Fruit fly (Drosophila melanogaster) whole organism, prepupa: Measurements from ENCODE around the gene Oscillin.

ENCODE experiments used
- Blimp-1 ChIP-seq: fragments of 200-800 bp; sonication (Bioruptor generic); optimal IDR thresholded peaks from 3 replicates; lab custom pipeline; 2017; ENCODE audit warnings: missing biosample characterization, missing genetic modification characterization, mild to moderate bottlenecking, moderate library complexity, missing genetic modification reagents
- CG10631 ChIP-seq: fragments of 200-800 bp; sonication (Bioruptor generic); optimal IDR thresholded peaks from 2 replicates; lab custom pipeline; 2016; ENCODE audit warnings: missing biosample characterization, missing genetic modification characterization
- CG11294 ChIP-seq: fragments of 200-800 bp; sonication (Bioruptor generic); IDR thresholded peaks from 2 replicates; pipeline ENCODE4 v1.3.6; 2022; ENCODE audit warnings: missing biosample characterization, missing genetic modification characterization
- CG11762 ChIP-seq: fragments of 200-800 bp; sonication (Bioruptor generic); optimal IDR thresholded peaks from 3 replicates; lab custom pipeline; 2016; ENCODE audit warnings: missing biosample characterization, missing genetic modification characterization; ENCODE audit not compliant: insufficient read depth
- CG1621 ChIP-seq: fragments of 200-800 bp; sonication (Bioruptor generic); optimal IDR thresholded peaks from 3 replicates; lab custom pipeline; 2018; ENCODE audit warnings: missing biosample characterization, mild to moderate bottlenecking, missing genetic modification characterization
- CG16779 ChIP-seq: fragments of 200-800 bp; sonication (Bioruptor generic); optimal IDR thresholded peaks from 3 replicates; lab custom pipeline; 2017; ENCODE audit warnings: missing biosample characterization, mild to moderate bottlenecking, missing genetic modification characterization
- CG34406 ChIP-seq: fragments of 200-800 bp; sonication (Bioruptor generic); optimal IDR thresholded peaks from 3 replicates; lab custom pipeline; 2016; ENCODE audit warnings: missing biosample characterization, missing genetic modification characterization
- CG3919 ChIP-seq: fragments of 200-800 bp; sonication (Bioruptor generic); optimal IDR thresholded peaks from 3 replicates; lab custom pipeline; 2016; ENCODE audit warnings: missing biosample characterization, missing genetic modification characterization
- CG4318 ChIP-seq: fragments of 200-800 bp; sonication (Bioruptor generic); optimal IDR thresholded peaks from 3 replicates; lab custom pipeline; 2017; ENCODE audit warnings: missing biosample characterization, mild to moderate bottlenecking, missing genetic modification characterization
- CG6163 ChIP-seq: fragments of 200-800 bp; sonication (Bioruptor generic); IDR thresholded peaks from 3 replicates; pipeline ENCODE4 v1.3.6; 2022; ENCODE audit warnings: missing biosample characterization, missing genetic modification characterization
- CG6854 ChIP-seq: fragments of 200-800 bp; sonication (Bioruptor generic); optimal IDR thresholded peaks from 2 replicates; lab custom pipeline; 2017; ENCODE audit warnings: missing biosample characterization, mild to moderate bottlenecking, missing genetic modification characterization
- CG8119 ChIP-seq: fragments of 200-800 bp; sonication (Bioruptor generic); IDR thresholded peaks from 3 replicates; pipeline ENCODE4 v1.3.6; 2022; ENCODE audit warnings: missing biosample characterization, missing genetic modification characterization
- CG8319 ChIP-seq: fragments of 200-800 bp; sonication (Bioruptor generic); optimal IDR thresholded peaks from 3 replicates; lab custom pipeline; 2016; ENCODE audit warnings: missing biosample characterization, missing genetic modification characterization
- CG9139 ChIP-seq: fragments of 200-800 bp; sonication (Bioruptor generic); optimal IDR thresholded peaks from 3 replicates; lab custom pipeline; 2017; ENCODE audit warnings: missing biosample characterization, mild to moderate bottlenecking, missing genetic modification characterization
- Eip75B ChIP-seq: fragments of 200-800 bp; sonication (Bioruptor generic); optimal IDR thresholded peaks from 3 replicates; lab custom pipeline; 2016; ENCODE audit warnings: missing biosample characterization, missing genetic modification characterization
- Eip78C ChIP-seq: fragments of 200-800 bp; sonication (Bioruptor generic); peaks from one replicate; lab custom pipeline; 2016; ENCODE audit warnings: missing biosample characterization, missing genetic modification characterization
- Eip93F ChIP-seq: fragments of 200-800 bp; sonication (Bioruptor generic); optimal IDR thresholded peaks from 2 replicates; lab custom pipeline; 2016; ENCODE audit warnings: missing biosample characterization, mild to moderate bottlenecking, missing genetic modification characterization
- Ets96B ChIP-seq: fragments of 200-800 bp; optimal IDR thresholded peaks from 2 replicates; lab custom pipeline; 2019; ENCODE audit warnings: missing biosample characterization, mild to moderate bottlenecking, missing genetic modification characterization, moderate library complexity
- Gug ChIP-seq: fragments of 200-800 bp; sonication (Bioruptor generic); IDR thresholded peaks from 2 replicates; pipeline ENCODE4 v1.3.6; 2022; ENCODE audit warnings: missing biosample characterization, missing genetic modification characterization
- Hr38 ChIP-seq: sonication (Bioruptor generic); optimal IDR thresholded peaks from 2 replicates; lab custom pipeline; 2016; ENCODE audit warnings: missing biosample characterization, missing genetic modification characterization
- Hr39 ChIP-seq: fragments of 200-800 bp; sonication (Bioruptor generic); optimal IDR thresholded peaks from 2 replicates; lab custom pipeline; 2016; ENCODE audit warnings: missing biosample characterization, missing genetic modification characterization
- Lpt ChIP-seq: fragments of 200-800 bp; sonication (Bioruptor generic); optimal IDR thresholded peaks from 3 replicates; lab custom pipeline; 2016; ENCODE audit warnings: missing biosample characterization, missing genetic modification characterization
- Met ChIP-seq: fragments of 200-800 bp; sonication (Bioruptor generic); optimal IDR thresholded peaks from 3 replicates; lab custom pipeline; 2016; ENCODE audit warnings: missing biosample characterization, missing genetic modification characterization
- OdsH ChIP-seq: fragments of 200-800 bp; sonication (Bioruptor generic); optimal IDR thresholded peaks from 3 replicates; lab custom pipeline; 2016; ENCODE audit warnings: missing biosample characterization, missing genetic modification characterization
- Smox ChIP-seq: fragments of 200-800 bp; sonication (Bioruptor generic); optimal IDR thresholded peaks from 3 replicates; lab custom pipeline; 2016; ENCODE audit warnings: missing biosample characterization, missing genetic modification characterization
- Sox15 ChIP-seq: fragments of 200-800 bp; sonication (Bioruptor generic); optimal IDR thresholded peaks from 3 replicates; lab custom pipeline; 2016; ENCODE audit warnings: missing biosample characterization, missing genetic modification characterization
- achi ChIP-seq: fragments of 200-800 bp; sonication (Bioruptor generic); optimal IDR thresholded peaks from 3 replicates; lab custom pipeline; 2016; ENCODE audit warnings: missing biosample characterization, missing genetic modification characterization
- acj6 ChIP-seq: fragments of 200-800 bp; sonication (Bioruptor generic); optimal IDR thresholded peaks from 3 replicates; lab custom pipeline; 2016; ENCODE audit warnings: missing biosample characterization, missing genetic modification characterization
- cyc ChIP-seq: fragments of 200-800 bp; sonication (Bioruptor generic); optimal IDR thresholded peaks from 3 replicates; lab custom pipeline; 2016; ENCODE audit warnings: missing biosample characterization, missing genetic modification characterization
- dac ChIP-seq: fragments of 200-800 bp; sonication (Bioruptor generic); optimal IDR thresholded peaks from 2 replicates; lab custom pipeline; 2017; ENCODE audit warnings: missing biosample characterization, mild to moderate bottlenecking, missing genetic modification characterization
- dsx ChIP-seq: fragments of 200-800 bp; optimal IDR thresholded peaks from 3 replicates; lab custom pipeline; 2019; ENCODE audit warnings: missing biosample characterization, mild to moderate bottlenecking, missing genetic modification characterization, moderate library complexity; ENCODE audit not compliant: poor library complexity, severe bottlenecking
- esn ChIP-seq: fragments of 200-800 bp; sonication (Bioruptor generic); optimal IDR thresholded peaks from 2 replicates; lab custom pipeline; 2016; ENCODE audit warnings: missing biosample characterization, mild to moderate bottlenecking, missing genetic modification characterization, moderate library complexity
- fd59A ChIP-seq: fragments of 200-800 bp; sonication (Bioruptor generic); optimal IDR thresholded peaks from 2 replicates; lab custom pipeline; 2017; ENCODE audit warnings: missing biosample characterization, mild to moderate bottlenecking, missing genetic modification characterization, missing genetic modification reagents
- fd85E ChIP-seq: fragments of 200-800 bp; sonication (Bioruptor generic); optimal IDR thresholded peaks from 3 replicates; lab custom pipeline; 2016; ENCODE audit warnings: missing biosample characterization, missing genetic modification characterization
- lz ChIP-seq: fragments of 200-800 bp; sonication (Bioruptor generic); optimal IDR thresholded peaks from 3 replicates; lab custom pipeline; 2016; ENCODE audit warnings: missing biosample characterization, missing genetic modification characterization
- pdm3 ChIP-seq: fragments of 200-800 bp; sonication (Bioruptor generic); optimal IDR thresholded peaks from 3 replicates; lab custom pipeline; 2016; ENCODE audit warnings: missing biosample characterization, missing genetic modification characterization
- salr ChIP-seq, 2 experiments: fragments of 200-800 bp; sonication (Bioruptor generic); optimal IDR thresholded peaks; 3 replicates each; lab custom pipeline; 2016 to 2018; ENCODE audit warnings: missing biosample characterization in 2 of 2, missing genetic modification characterization in 2 of 2, mild to moderate bottlenecking in 1 of 2
- spab ChIP-seq: fragments of 200-800 bp; sonication (Bioruptor generic); optimal IDR thresholded peaks from 2 replicates; lab custom pipeline; 2017; ENCODE audit warnings: missing biosample characterization, mild to moderate bottlenecking, missing genetic modification characterization, missing genetic modification reagents
- ss ChIP-seq, 2 experiments: fragments of 200-800 bp; sonication (Bioruptor generic); optimal IDR thresholded peaks; 2 replicates in 1 of 2; 3 replicates in 1 of 2; lab custom pipeline; 2017 to 2018; ENCODE audit warnings: mild to moderate bottlenecking in 2 of 2, missing biosample characterization in 2 of 2, missing genetic modification characterization in 2 of 2, moderate library complexity in 1 of 2
- svp ChIP-seq: fragments of 200-800 bp; sonication (Bioruptor generic); peaks from one replicate; lab custom pipeline; 2016; ENCODE audit warnings: missing biosample characterization, missing genetic modification characterization
- vri ChIP-seq: fragments of 200-800 bp; sonication (Bioruptor generic); optimal IDR thresholded peaks from 3 replicates; lab custom pipeline; 2016; ENCODE audit warnings: missing biosample characterization, mild to moderate bottlenecking, missing genetic modification characterization

The Oscillin gene

dm6 chr2L:5542944-5543515 lies 3.9 kb upstream of the Oscillin start (continued):
- peak; percentile 28 for TF ChIP-seq lz (GFP tag; lab: Kevin White, UChicago)
- TF ChIP-seq CG1621 = no peak

dm6 chr2L:5546207-5546517 lies 724 bp upstream of the Oscillin start:
- TF ChIP-seq CG11762 (GFP tag; lab: Kevin White, UChicago) (no peak), CG1621 (peak; percentile 61), Lpt (GFP tag; lab: Kevin White, UChicago) (peak; percentile 45), CG9139 (GFP tag; lab: Kevin White, UChicago) (peak; percentile 15), fd59A (GFP tag; lab: Kevin White, UChicago) (peak; percentile 4), Gug (no peak)

- no peak for TF ChIP-seq Hr39 (GFP tag; lab: Kevin White, UChicago)
- TF ChIP-seq Met = no peak
- no peak for TF ChIP-seq CG4318 (GFP tag; lab: Kevin White, UChicago)
- TF ChIP-seq Gug = no peak
- TF ChIP-seq CG8319 (GFP tag; lab: Kevin White, UChicago) = no peak
- no peak for TF ChIP-seq Eip75B (GFP tag; lab: Kevin White, UChicago)
- TF ChIP-seq acj6 (GFP tag; lab: Kevin White, UChicago) = no peak
- no peak for TF ChIP-seq CG8119
- no peak for TF ChIP-seq CG16779 (tag; lab: Kevin White, UChicago)
- no peak for TF ChIP-seq Sox15 (GFP tag; lab: Kevin White, UChicago)
- TF ChIP-seq CG34406 (GFP tag; lab: Kevin White, UChicago) = no peak
- TF ChIP-seq spab (GFP tag; lab: Kevin White, UChicago) = no peak
- TF ChIP-seq CG11762 (GFP tag; lab: Kevin White, UChicago) = no peak
- TF ChIP-seq esn = no peak
- no peak for TF ChIP-seq dsx
- no peak for TF ChIP-seq Smox
- TF ChIP-seq dac (GFP tag; lab: Kevin White, UChicago) = no peak
- no peak for TF ChIP-seq fd85E
- no peak for TF ChIP-seq CG6163 (GFP tag; lab: Robert Waterston, UW)
- TF ChIP-seq ss (GFP tag; optimal IDR thresholded peaks at IDR 0.05; lab: Kevin White, UChicago) = no peak
- TF ChIP-seq svp (GFP tag; lab: Kevin White, UChicago) = peak; percentile 62
- TF ChIP-seq Eip78C (GFP tag; lab: Kevin White, UChicago) = no peak
- peak; percentile 5 for TF ChIP-seq vri (GFP tag; lab: Kevin White, UChicago)
- no peak for TF ChIP-seq lz (GFP tag; lab: Kevin White, UChicago)
- TF ChIP-seq salr (GFP tag; optimal IDR thresholded peaks at IDR 0.05; lab: Kevin White, UChicago) = no peak
- no peak for TF ChIP-seq CG11294 (GFP tag; lab: Robert Waterston, UW)
- no peak for TF ChIP-seq Hr38 (GFP tag; lab: Kevin White, UChicago)
- no peak for TF ChIP-seq fd59A (GFP tag; lab: Kevin White, UChicago)
- peak; percentile 25 for TF ChIP-seq Eip93F (GFP tag; lab: Kevin White, UChicago)
- TF ChIP-seq CG3919 (GFP tag; lab: Kevin White, UChicago) = no peak
- no peak for TF ChIP-seq Ets96B (tag; lab: Kevin White, UChicago)
- no peak for TF ChIP-seq CG6854
- no peak for TF ChIP-seq cyc (GFP tag; lab: Kevin White, UChicago)
- peak; percentile 1 for TF ChIP-seq Blimp-1
These were observed 447 bp downstream of the Oscillin start for dm6 chr2L:5547288-5547777.

- TF ChIP-seq achi (GFP tag; lab: Kevin White, UChicago) (no peak), CG34406 (GFP tag; lab: Kevin White, UChicago) (no peak), OdsH (GFP tag; lab: Kevin White, UChicago) (no peak), svp (GFP tag; lab: Kevin White, UChicago) (no peak), Gug (no peak), CG11294 (GFP tag; lab: Robert Waterston, UW) (no peak), salr (GFP tag; optimal IDR thresholded peaks at IDR 0.05; lab: Kevin White, UChicago) (no peak), CG10631 (GFP tag; lab: Kevin White, UChicago) (no peak), pdm3 (GFP tag; lab: Kevin White, UChicago) (no peak), Smox (no peak)
These were observed 3.8 kb downstream of the Oscillin start, which contains the start of gene CG14014 for dm6 chr2L:5550735-5551134. Gene CG14014 (minus strand): TSS chr2L:5550835.
